Fruit fly (Drosophila melanogaster) whole organism, wandering third instar larva: ENCODE data around the gene CG43774.

Source experiments
- Abd-B ChIP-seq: fragments of >200 bp; optimal IDR thresholded peaks from 2 replicates; lab custom pipeline; 2017; ENCODE audit warnings: missing biosample characterization, missing genetic modification characterization
- CG32264 ChIP-seq: fragments of 200-800 bp; sonication (Bioruptor generic); optimal IDR thresholded peaks from 2 replicates; lab custom pipeline; 2016; ENCODE audit warnings: missing biosample characterization, missing genetic modification characterization
- CG9705 ChIP-seq: fragments of 200-800 bp; sonication (Bioruptor generic); optimal IDR thresholded peaks from 2 replicates; lab custom pipeline; 2018; ENCODE audit warnings: missing biosample characterization, mild to moderate bottlenecking, missing genetic modification characterization
- Dfd ChIP-seq: fragments of >200 bp; optimal IDR thresholded peaks from 2 replicates; lab custom pipeline; 2017; ENCODE audit warnings: missing biosample characterization, missing genetic modification characterization
- Dif ChIP-seq: fragments of 200-275, 200-300 bp; sonication (Bioruptor generic); optimal IDR thresholded peaks from 2 replicates; lab custom pipeline; 2018; ENCODE audit warnings: missing biosample characterization, missing genetic modification characterization; ENCODE audit not compliant: partially characterized antibody
- GATAd ChIP-seq: sonication (Bioruptor generic); optimal IDR thresholded peaks from 2 replicates; lab custom pipeline; 2016; ENCODE audit warnings: missing biosample characterization, missing genetic modification characterization
- HLH106 ChIP-seq: fragments of 200-800 bp; optimal IDR thresholded peaks from 3 replicates; lab custom pipeline; 2019; ENCODE audit warnings: missing biosample characterization, mild to moderate bottlenecking, missing genetic modification characterization, moderate library complexity
- Hnf4 ChIP-seq: fragments of 200-800 bp; sonication (Bioruptor generic); optimal IDR thresholded peaks from 2 replicates; lab custom pipeline; 2016; ENCODE audit warnings: missing biosample characterization, mild to moderate bottlenecking, missing genetic modification characterization
- Hr78 ChIP-seq: fragments of >200 bp; optimal IDR thresholded peaks from 2 replicates; lab custom pipeline; 2017; ENCODE audit warnings: missing biosample characterization, missing genetic modification characterization
- Mio ChIP-seq: sonication (Bioruptor generic); optimal IDR thresholded peaks from 2 replicates; lab custom pipeline; 2016; ENCODE audit warnings: missing biosample characterization, missing genetic modification characterization
- Myc ChIP-seq: fragments of >200 bp; optimal IDR thresholded peaks from 2 replicates; lab custom pipeline; 2017
- OdsH ChIP-seq: fragments of 200-800 bp; sonication (Bioruptor generic); optimal IDR thresholded peaks from 2 replicates; lab custom pipeline; 2016; ENCODE audit warnings: missing biosample characterization, mild to moderate bottlenecking, missing genetic modification characterization
- Rel ChIP-seq, 2 experiments: fragments of 200-800 bp; sonication (Bioruptor generic) in 1 of 2; optimal IDR thresholded peaks; 2 replicates in 1 of 2; 3 replicates in 1 of 2; lab custom pipeline; 2016 to 2019; ENCODE audit warnings: mild to moderate bottlenecking in 2 of 2, missing biosample characterization in 2 of 2, missing genetic modification characterization in 2 of 2, moderate library complexity in 1 of 2
- Vsx2 ChIP-seq: fragments of 200-300, 225-300 bp; sonication (Bioruptor generic); optimal IDR thresholded peaks from 2 replicates; lab custom pipeline; 2018; ENCODE audit warnings: missing biosample characterization, missing genetic modification characterization; ENCODE audit not compliant: partially characterized antibody
- dl ChIP-seq, 2 experiments: fragments of 175-275, 200-275 bp in 1 of 2; fragments of 200-275 bp in 1 of 2; sonication (Bioruptor generic); optimal IDR thresholded peaks; lab custom pipeline; 2018; ENCODE audit warnings: mild to moderate bottlenecking in 2 of 2, missing biosample characterization in 2 of 2, missing genetic modification characterization in 2 of 2, moderate library complexity in 2 of 2; ENCODE audit not compliant: partially characterized antibody in 2 of 2, insufficient read depth in 1 of 2
- dmrt93B ChIP-seq: fragments of 200-800 bp; sonication (Bioruptor generic); optimal IDR thresholded peaks from 2 replicates; lab custom pipeline; 2018; ENCODE audit warnings: missing biosample characterization, mild to moderate bottlenecking, missing genetic modification characterization
- dsf ChIP-seq: sonication (Bioruptor generic); optimal IDR thresholded peaks from 2 replicates; lab custom pipeline; 2016; ENCODE audit warnings: missing biosample characterization, missing genetic modification characterization, borderline replicate concordance
- ey ChIP-seq: fragments of 200-800 bp; sonication (Bioruptor generic); optimal IDR thresholded peaks from 2 replicates; lab custom pipeline; 2016; ENCODE audit warnings: missing biosample characterization, missing genetic modification characterization
- fru ChIP-seq: fragments of 200-800 bp; sonication (Bioruptor generic); optimal IDR thresholded peaks from 3 replicates; lab custom pipeline; 2016; ENCODE audit warnings: missing biosample characterization, mild to moderate bottlenecking, missing genetic modification characterization
- jim ChIP-seq: fragments of 175-275, 200-325 bp; sonication (Bioruptor generic); optimal IDR thresholded peaks from 2 replicates; lab custom pipeline; 2016; ENCODE audit warnings: missing biosample characterization, mild to moderate bottlenecking, missing genetic modification characterization
- lola ChIP-seq: fragments of >200 bp; optimal IDR thresholded peaks from 2 replicates; lab custom pipeline; 2017; ENCODE audit warnings: missing biosample characterization, missing genetic modification characterization
- psq ChIP-seq: fragments of 200-800 bp; sonication (Bioruptor generic); optimal IDR thresholded peaks from 3 replicates; lab custom pipeline; 2017; ENCODE audit warnings: missing biosample characterization, mild to moderate bottlenecking, missing genetic modification characterization, moderate library complexity
- rgr ChIP-seq: fragments of 200-800 bp; sonication (Bioruptor generic); optimal IDR thresholded peaks from 3 replicates; lab custom pipeline; 2016; ENCODE audit warnings: missing biosample characterization, mild to moderate bottlenecking, missing genetic modification characterization
- sage ChIP-seq: fragments of 200-800 bp; sonication (Bioruptor generic); optimal IDR thresholded peaks from 2 replicates; lab custom pipeline; 2016; ENCODE audit warnings: missing biosample characterization, mild to moderate bottlenecking, missing genetic modification characterization
- sv ChIP-seq: fragments of 200-800 bp; sonication (Bioruptor generic); optimal IDR thresholded peaks from 3 replicates; lab custom pipeline; 2016; ENCODE audit warnings: missing biosample characterization, missing genetic modification characterization
- tai ChIP-seq: sonication (Bioruptor generic); optimal IDR thresholded peaks from 2 replicates; lab custom pipeline; 2016; ENCODE audit warnings: missing biosample characterization, missing genetic modification characterization
- usp ChIP-seq: fragments of >200 bp; optimal IDR thresholded peaks from 2 replicates; lab custom pipeline; 2017; ENCODE audit warnings: missing biosample characterization, missing genetic modification characterization
- woc ChIP-seq: sonication (Bioruptor generic); optimal IDR thresholded peaks from 2 replicates; lab custom pipeline; 2016; ENCODE audit warnings: missing biosample characterization, mild to moderate bottlenecking, missing genetic modification characterization

CG43774 gene

dm6 chr2L:4003780-4004179 is 4.7 kb upstream of the CG43774 start, which contains the start of gene CG34176:
TSS of gene CG34176 (plus strand) at chr2L:4004080.
- TF ChIP-seq Vsx2 (GFP tag; lab: Kevin White, UChicago) = no peak
- TF ChIP-seq dmrt93B (GFP tag; lab: Kevin White, UChicago) = no peak
- no peak for TF ChIP-seq Myc
- TF ChIP-seq Hr78 (GFP tag; lab: Kevin White, UChicago) = no peak
- no peak for TF ChIP-seq rgr (GFP tag; lab: Kevin White, UChicago)
- no peak for TF ChIP-seq woc (GFP tag; lab: Kevin White, UChicago)
- no peak for TF ChIP-seq ey
- TF ChIP-seq Rel (GFP tag; optimal IDR thresholded peaks at IDR 0.05; lab: Kevin White, UChicago) = no peak
- TF ChIP-seq Rel (tag; optimal IDR thresholded peaks at IDR 0.05; lab: Kevin White, UChicago) = no peak
- no peak for TF ChIP-seq dl (GFP tag; optimal IDR thresholded peaks at IDR 0.05; lab: Kevin White, UChicago; ENCODE audit: insufficient read depth in 1 of 2, partially characterized antibody in 2 of 2)

- TF ChIP-seq fru (GFP tag; lab: Kevin White, UChicago) (no peak), Hr78 (GFP tag; lab: Kevin White, UChicago) (no peak), sage (GFP tag; lab: Kevin White, UChicago) (no peak), psq (no peak), lola (GFP tag; lab: Kevin White, UChicago) (no peak), Mio (GFP tag; lab: Kevin White, UChicago) (no peak), OdsH (no peak), sv (no peak), Dfd (GFP tag; lab: Kevin White, UChicago) (no peak), usp (GFP tag; lab: Kevin White, UChicago) (no peak), Hnf4 (GFP tag; lab: Kevin White, UChicago) (no peak), CG32264 (GFP tag; lab: Kevin White, UChicago) (no peak), dsf (GFP tag; lab: Kevin White, UChicago) (no peak), Dif (no peak), CG9705 (GFP tag; lab: Kevin White, UChicago) (no peak), rgr (GFP tag; lab: Kevin White, UChicago) (no peak), ey (no peak), tai (GFP tag; lab: Kevin White, UChicago) (no peak), Abd-B (GFP tag; lab: Kevin White, UChicago) (no peak)
- TF ChIP-seq, all 38 proteins: peak for 0
Measured at dm6 chr2L:4004684-4005083, 3.8 kb upstream of the CG43774 start, which contains the start of gene CG15422. TSS of gene CG15422 (plus strand) at chr2L:4004984.

dm6 chr2L:4005741-4006140 is 2.7 kb upstream of the CG43774 start, which contains the start of gene CG15423:
TSS of gene CG15423 (plus strand) at chr2L:4006041.
- TF ChIP-seq rgr (GFP tag; lab: Kevin White, UChicago) = no peak
- no peak for TF ChIP-seq Rel (GFP tag; optimal IDR thresholded peaks at IDR 0.05; lab: Kevin White, UChicago)
- peak; percentile 26 for TF ChIP-seq Rel (tag; optimal IDR thresholded peaks at IDR 0.05; lab: Kevin White, UChicago)
- TF ChIP-seq, all 38 proteins: peak for 1

- TF ChIP-seq Hr78 (GFP tag; lab: Kevin White, UChicago) = no peak
- TF ChIP-seq Dif = no peak
- no peak for TF ChIP-seq dl (GFP tag; optimal IDR thresholded peaks at IDR 0.05; lab: Kevin White, UChicago; ENCODE audit: insufficient read depth in 1 of 2, partially characterized antibody in 2 of 2)
- no peak for TF ChIP-seq OdsH
- no peak for TF ChIP-seq jim
- TF ChIP-seq, all 38 proteins: peak for 0
Measured at dm6 chr2L:4007390-4007789, 1.1 kb upstream of the CG43774 start, which contains the start of gene CG43773. TSS of gene CG43773 (plus strand) at chr2L:4007690.

dm6 chr2L:4012089-4012488 is 3.6 kb downstream of the CG43774 start:
- TF ChIP-seq Abd-B (GFP tag; lab: Kevin White, UChicago) (no peak), HLH106 (peak; percentile 0)

- TF ChIP-seq Mio (GFP tag; lab: Kevin White, UChicago) = no peak
- TF ChIP-seq GATAd = no peak
- no peak for TF ChIP-seq dmrt93B (GFP tag; lab: Kevin White, UChicago)
- peak; percentile 10 for TF ChIP-seq sv
Measured at dm6 chr2L:4019198-4019597, 10.7 kb downstream of the CG43774 start.
